Worm (Caenorhabditis elegans) whole organism, L2 larva: Measurements from ENCODE around the gene T28D6.5.

Source experiments
- C34F6.9 ChIP-seq: fragments of 150-350 bp; optimal IDR thresholded peaks from 2 replicates; lab custom pipeline; 2014; ENCODE audit warnings: missing biosample characterization, missing genetic modification characterization
- F13H6.1 ChIP-seq: sonication (generic microtip); optimal IDR thresholded peaks from 2 replicates; lab custom pipeline; 2016; ENCODE audit warnings: missing genetic modification characterization, missing compliant biosample characterization
- R02D3.7 ChIP-seq: fragments of 150-350 bp; optimal IDR thresholded peaks from 2 replicates; lab custom pipeline; 2014; ENCODE audit warnings: missing biosample characterization, missing genetic modification characterization
- Y55F3AM.14 ChIP-seq: fragments of 200-800 bp; sonication (Bioruptor generic); optimal IDR thresholded peaks from 2 replicates; lab custom pipeline; 2018; ENCODE audit warnings: mild to moderate bottlenecking, missing genetic modification characterization, missing compliant biosample characterization
- ZK546.5 ChIP-seq: sonication (generic microtip); optimal IDR thresholded peaks from 2 replicates; lab custom pipeline; 2017; ENCODE audit warnings: missing biosample characterization, missing genetic modification characterization
- alr-1 ChIP-seq: fragments of 150-350 bp; optimal IDR thresholded peaks from 2 replicates; lab custom pipeline; 2014; ENCODE audit warnings: missing biosample characterization, missing genetic modification characterization
- aly-2 ChIP-seq: fragments of 150-350 bp; optimal IDR thresholded peaks from 2 replicates; lab custom pipeline; 2014; ENCODE audit warnings: missing biosample characterization, missing genetic modification characterization
- ama-1 ChIP-seq: fragments of 150-350 bp; optimal IDR thresholded peaks from 2 replicates; lab custom pipeline; 2018; ENCODE audit warnings: inconsistent platforms
- blmp-1 ChIP-seq: sonication (generic microtip); optimal IDR thresholded peaks from 2 replicates; lab custom pipeline; 2017; ENCODE audit warnings: missing genetic modification characterization, mild to moderate bottlenecking, missing compliant biosample characterization, antibody characterized with exemption, moderate library complexity; ENCODE audit not compliant: insufficient read depth
- ceh-16 ChIP-seq: fragments of 150-350 bp; optimal IDR thresholded peaks from 2 replicates; lab custom pipeline; 2014; ENCODE audit warnings: missing biosample characterization, missing genetic modification characterization
- ceh-82 ChIP-seq: fragments of 150-350 bp; optimal IDR thresholded peaks from 2 replicates; lab custom pipeline; 2014; ENCODE audit warnings: missing biosample characterization, missing genetic modification characterization
- crh-2 ChIP-seq: sonication (generic microtip); optimal IDR thresholded peaks from 2 replicates; lab custom pipeline; 2017; ENCODE audit warnings: missing biosample characterization, missing genetic modification characterization
- dmd-4 ChIP-seq: sonication (generic microtip); optimal IDR thresholded peaks from 2 replicates; lab custom pipeline; 2017; ENCODE audit warnings: missing biosample characterization, missing genetic modification characterization
- egl-27 ChIP-seq: sonication (generic microtip); optimal IDR thresholded peaks from 3 replicates; lab custom pipeline; 2017; ENCODE audit warnings: missing biosample characterization, missing genetic modification reagents, missing genetic modification characterization
- elt-1 ChIP-seq: fragments of 150-350 bp; optimal IDR thresholded peaks from 2 replicates; lab custom pipeline; 2014; ENCODE audit warnings: missing biosample characterization, missing genetic modification characterization
- fos-1 ChIP-seq: fragments of 150-350 bp; optimal IDR thresholded peaks from 2 replicates; lab custom pipeline; 2014; ENCODE audit warnings: missing biosample characterization, missing genetic modification characterization
- gmeb-1 ChIP-seq: fragments of 150-350 bp; optimal IDR thresholded peaks from 2 replicates; lab custom pipeline; 2014; ENCODE audit warnings: missing biosample characterization, missing genetic modification characterization
- lin-11 ChIP-seq: fragments of 150-350 bp; sonication (generic microtip); optimal IDR thresholded peaks from 2 replicates; lab custom pipeline; 2014; ENCODE audit warnings: missing biosample characterization, missing genetic modification characterization, inconsistent platforms, mixed read lengths
- lin-13 ChIP-seq: fragments of 150-350 bp; optimal IDR thresholded peaks from 2 replicates; lab custom pipeline; 2014; ENCODE audit warnings: missing biosample characterization, missing genetic modification reagents, missing genetic modification characterization
- lin-39 ChIP-seq: fragments of 150-350 bp; optimal IDR thresholded peaks from 2 replicates; lab custom pipeline; 2014; ENCODE audit warnings: missing biosample characterization, missing genetic modification reagents, missing genetic modification characterization
- lsy-2 ChIP-seq, 2 experiments: fragments of 150-350 bp in 1 of 2; sonication (generic microtip) in 1 of 2; optimal IDR thresholded peaks; 2 replicates each; lab custom pipeline; 2014 to 2017; ENCODE audit warnings: missing biosample characterization in 2 of 2, missing genetic modification characterization in 2 of 2
- mab-5 ChIP-seq: fragments of 150-350 bp; optimal IDR thresholded peaks from 2 replicates; lab custom pipeline; 2014; ENCODE audit warnings: missing biosample characterization, missing genetic modification characterization
- mbf-1 ChIP-seq: sonication (generic microtip); optimal IDR thresholded peaks from 2 replicates; lab custom pipeline; 2017; ENCODE audit warnings: missing biosample characterization, missing genetic modification characterization
- mdl-1 ChIP-seq, 2 experiments: fragments of 150-350 bp in 1 of 2; sonication (generic microtip) in 1 of 2; optimal IDR thresholded peaks; 2 replicates each; lab custom pipeline; 2017; ENCODE audit warnings: missing biosample characterization in 2 of 2, missing genetic modification characterization in 2 of 2
- nhr-10 ChIP-seq: sonication (generic microtip); optimal IDR thresholded peaks from 2 replicates; lab custom pipeline; 2017; ENCODE audit warnings: missing biosample characterization, missing genetic modification characterization
- nhr-11 ChIP-seq: fragments of 150-350 bp; optimal IDR thresholded peaks from 2 replicates; lab custom pipeline; 2014; ENCODE audit warnings: missing biosample characterization, missing genetic modification characterization
- nhr-12 ChIP-seq: fragments of 150-350 bp; optimal IDR thresholded peaks from 2 replicates; lab custom pipeline; 2014; ENCODE audit warnings: missing biosample characterization, missing genetic modification characterization
- nhr-129 ChIP-seq: fragments of 150-350 bp; optimal IDR thresholded peaks from 2 replicates; lab custom pipeline; 2014; ENCODE audit warnings: missing biosample characterization, missing genetic modification characterization
- nhr-21 ChIP-seq: fragments of 150-350 bp; optimal IDR thresholded peaks from 2 replicates; lab custom pipeline; 2014; ENCODE audit warnings: missing biosample characterization, missing genetic modification characterization
- nhr-23 ChIP-seq: fragments of 150-350 bp; optimal IDR thresholded peaks from 2 replicates; lab custom pipeline; 2014; ENCODE audit warnings: missing biosample characterization, missing genetic modification reagents, missing genetic modification characterization
- nhr-237 ChIP-seq: fragments of 150-350 bp; optimal IDR thresholded peaks from 2 replicates; lab custom pipeline; 2014; ENCODE audit warnings: missing biosample characterization, missing genetic modification characterization
- nhr-25 ChIP-seq: fragments of 150-350 bp; sonication (generic microtip); optimal IDR thresholded peaks from 3 replicates; lab custom pipeline; 2014; ENCODE audit warnings: missing biosample characterization, missing genetic modification characterization
- sem-4 ChIP-seq: fragments of 150-350 bp; optimal IDR thresholded peaks from 2 replicates; lab custom pipeline; 2014; ENCODE audit warnings: missing biosample characterization, missing genetic modification reagents, missing genetic modification characterization
- skn-1 ChIP-seq: sonication (generic microtip); optimal IDR thresholded peaks from 2 replicates; lab custom pipeline; 2017; ENCODE audit warnings: missing biosample characterization, missing genetic modification characterization
- sma-3 ChIP-seq: sonication (generic microtip); optimal IDR thresholded peaks from 2 replicates; lab custom pipeline; 2016; ENCODE audit warnings: missing genetic modification reagents, missing genetic modification characterization, missing compliant biosample characterization
- snpc-4 ChIP-seq: fragments of 150-350 bp; optimal IDR thresholded peaks from 2 replicates; lab custom pipeline; 2014; ENCODE audit warnings: missing biosample characterization, missing genetic modification characterization
- unc-55 ChIP-seq: fragments of 150-350 bp; sonication (generic microtip); optimal IDR thresholded peaks from 3 replicates; lab custom pipeline; 2014; ENCODE audit warnings: missing biosample characterization, missing genetic modification reagents, missing genetic modification characterization
- unc-62 ChIP-seq: fragments of 150-350 bp; optimal IDR thresholded peaks from 2 replicates; lab custom pipeline; 2014; ENCODE audit warnings: missing biosample characterization, missing genetic modification reagents, missing genetic modification characterization
- zag-1 ChIP-seq: fragments of 150-350 bp; optimal IDR thresholded peaks from 2 replicates; lab custom pipeline; 2014; ENCODE audit warnings: missing biosample characterization, missing genetic modification characterization

T28D6.5 gene

ce11 chrIII:11290554-11290953 is 42.9 kb upstream of the T28D6.5 start, which contains the start of the genes gly-9, mib-1 and smc-3 (continued):
- TF ChIP-seq zag-1 (tag; lab: Kevin White, UChicago) (no peak), lin-11 (tag; lab: Kevin White, UChicago) (peak; percentile 48), lin-39 (tag; lab: Kevin White, UChicago) (no peak), dmd-4 (tag; lab: Kevin White, UChicago) (no peak), mdl-1 (tag; optimal IDR thresholded peaks at IDR 0.05; lab: Kevin White, UChicago) (no peak), R02D3.7 (no peak)

- TF ChIP-seq skn-1 = no peak
- TF ChIP-seq nhr-11 = no peak
- TF ChIP-seq sem-4 = no peak
- TF ChIP-seq nhr-10 (tag; lab: Kevin White, UChicago) = no peak
- TF ChIP-seq crh-2 (tag; lab: Kevin White, UChicago) = no peak
- TF ChIP-seq ceh-82 (tag; lab: Kevin White, UChicago) = no peak
- TF ChIP-seq elt-1 = no peak
- TF ChIP-seq unc-55 (GFP tag; lab: Kevin White, UChicago) = no peak
- no peak for TF ChIP-seq zag-1 (tag; lab: Kevin White, UChicago)
- no peak for TF ChIP-seq alr-1 (tag; lab: Kevin White, UChicago)
- TF ChIP-seq mbf-1 (tag; lab: Kevin White, UChicago) = no peak
- TF ChIP-seq nhr-25 (tag; lab: Kevin White, UChicago) = no peak
- no peak for TF ChIP-seq ceh-16
Measured at ce11 chrIII:11311466-11311865, 22.0 kb upstream of the T28D6.5 start, which contains the start of gene rab-35. Gene rab-35, minus strand, starts transcription at chrIII:11311566.

- TF ChIP-seq dmd-4 (tag; lab: Kevin White, UChicago) (no peak), Y55F3AM.14 (GFP tag; lab: Kevin White, UChicago) (peak; percentile 45), egl-27 (tag; lab: Kevin White, UChicago) (no peak), unc-62 (GFP tag; lab: Kevin White, UChicago) (no peak), mab-5 (tag; lab: Kevin White, UChicago) (peak; percentile 25), nhr-23 (tag; lab: Kevin White, UChicago) (no peak), lin-39 (tag; lab: Kevin White, UChicago) (no peak), nhr-10 (tag; lab: Kevin White, UChicago) (no peak), crh-2 (tag; lab: Kevin White, UChicago) (peak; percentile 69), F13H6.1 (peak; percentile 73), ceh-82 (tag; lab: Kevin White, UChicago) (no peak), skn-1 (no peak), blmp-1 (no peak), ceh-16 (no peak), ama-1 (no peak), fos-1 (tag; lab: Kevin White, UChicago) (peak; percentile 1), nhr-25 (tag; lab: Kevin White, UChicago) (peak; percentile 49), ZK546.5 (tag; lab: Kevin White, UChicago) (no peak), R02D3.7 (no peak), C34F6.9 (tag; lab: Kevin White, UChicago) (peak; percentile 86), zag-1 (tag; lab: Kevin White, UChicago) (no peak), sem-4 (no peak), sma-3 (GFP tag; lab: Kevin White, UChicago) (peak; percentile 88), nhr-237 (peak; percentile 28), elt-1 (no peak), aly-2 (tag; lab: Kevin White, UChicago) (no peak), nhr-11 (no peak), lin-13 (GFP tag; lab: Kevin White, UChicago) (peak; percentile 66), nhr-21 (tag; lab: Kevin White, UChicago) (peak; percentile 26), lsy-2 (tag; optimal IDR thresholded peaks at IDR 0.05; lab: Kevin White, UChicago) (peak; percentile 70 to 83), gmeb-1 (tag; lab: Kevin White, UChicago) (peak; percentile 89), snpc-4 (tag; lab: Kevin White, UChicago) (no peak), nhr-12 (no peak), nhr-129 (peak; percentile 72), unc-55 (GFP tag; lab: Kevin White, UChicago) (peak; percentile 81), lin-11 (tag; lab: Kevin White, UChicago) (peak; percentile 57)
Measured at ce11 chrIII:11317164-11317620, 16.3 kb upstream of the T28D6.5 start, which contains the start of gene mcm-10. Gene mcm-10, plus strand, starts transcription at chrIII:11317570.
